Fruit fly (Drosophila melanogaster) whole organism, embryonic: Measurements from ENCODE around the gene dre4.

Experiments
- Adf1 ChIP-seq: fragments of 200-800 bp; sonication (Bioruptor generic); IDR thresholded peaks from 2 replicates; pipeline ENCODE4 v1.3.6; 2022; ENCODE audit warnings: missing biosample characterization, missing genetic modification characterization
- Atf-2 ChIP-seq: fragments of 200-800 bp; sonication (Bioruptor generic); optimal IDR thresholded peaks from 2 replicates; lab custom pipeline; 2016; ENCODE audit warnings: missing biosample characterization, missing genetic modification characterization
- BtbVII ChIP-seq: fragments of 200-800 bp; sonication (Bioruptor generic); optimal IDR thresholded peaks from 3 replicates; lab custom pipeline; 2017; ENCODE audit warnings: missing biosample characterization, mild to moderate bottlenecking, missing genetic modification characterization
- CG10321 ChIP-seq: fragments of 200-800 bp; sonication (Bioruptor generic); IDR thresholded peaks from 2 replicates; pipeline ENCODE4 v1.3.6; 2022; ENCODE audit warnings: missing biosample characterization, missing genetic modification characterization
- CG12155 ChIP-seq: fragments of 200-800 bp; sonication (Bioruptor generic); optimal IDR thresholded peaks from 3 replicates; lab custom pipeline; 2016; ENCODE audit warnings: missing biosample characterization, missing genetic modification characterization
- CG12744 ChIP-seq: fragments of 200-800 bp; sonication (Bioruptor generic); optimal IDR thresholded peaks from 2 replicates; lab custom pipeline; 2016; ENCODE audit warnings: missing biosample characterization, missing genetic modification characterization
- CG12769 ChIP-seq: fragments of 200-800 bp; sonication (Bioruptor generic); optimal IDR thresholded peaks from 2 replicates; lab custom pipeline; 2019; ENCODE audit warnings: missing biosample characterization, mild to moderate bottlenecking, missing genetic modification characterization, moderate library complexity
- CG13287 ChIP-seq: fragments of 200-800 bp; sonication (Bioruptor generic); IDR thresholded peaks from 2 replicates; pipeline ENCODE4 v1.3.6; 2022; ENCODE audit warnings: missing biosample characterization, missing genetic modification characterization; ENCODE audit not compliant: partially characterized antibody
- CG13424 ChIP-seq: fragments of 200-800 bp; sonication (Bioruptor generic); optimal IDR thresholded peaks from 2 replicates; lab custom pipeline; 2019; ENCODE audit warnings: missing biosample characterization, mild to moderate bottlenecking, missing genetic modification characterization, moderate library complexity
- CG1529 ChIP-seq: fragments of 200-800 bp; sonication (Bioruptor generic); optimal IDR thresholded peaks from 3 replicates; lab custom pipeline; 2018; ENCODE audit warnings: missing biosample characterization, missing genetic modification characterization
- CG17186 ChIP-seq: fragments of 200-800 bp; sonication (Bioruptor generic); optimal IDR thresholded peaks from 3 replicates; lab custom pipeline; 2017; ENCODE audit warnings: missing biosample characterization, missing genetic modification reagents, missing genetic modification characterization
- CG17361 ChIP-seq: fragments of 200-800 bp; sonication (Bioruptor generic); IDR thresholded peaks from 3 replicates; pipeline ENCODE4 v1.3.6; 2022; ENCODE audit warnings: missing biosample characterization, missing genetic modification characterization
- CG17568 ChIP-seq: fragments of 200-800 bp; sonication (Bioruptor generic); optimal IDR thresholded peaks from 2 replicates; lab custom pipeline; 2018; ENCODE audit warnings: missing biosample characterization, mild to moderate bottlenecking, missing genetic modification characterization, moderate library complexity
- CG17802 ChIP-seq: fragments of 200-800 bp; sonication (Bioruptor generic); optimal IDR thresholded peaks from 2 replicates; lab custom pipeline; 2018; ENCODE audit warnings: missing biosample characterization, mild to moderate bottlenecking, missing genetic modification characterization, moderate library complexity
- CG18764 ChIP-seq: fragments of 200-800 bp; sonication (Bioruptor generic); optimal IDR thresholded peaks from 3 replicates; lab custom pipeline; 2016; ENCODE audit warnings: missing biosample characterization, missing genetic modification characterization
- CG6854 ChIP-seq: fragments of 200-800 bp; sonication (Bioruptor generic); optimal IDR thresholded peaks from 3 replicates; lab custom pipeline; 2017; ENCODE audit warnings: missing biosample characterization, mild to moderate bottlenecking, missing genetic modification characterization
- CG9797 ChIP-seq: fragments of 200-800 bp; sonication (Bioruptor generic); optimal IDR thresholded peaks from 3 replicates; lab custom pipeline; 2018; ENCODE audit warnings: missing biosample characterization, mild to moderate bottlenecking, missing genetic modification characterization
- Fer3 ChIP-seq: fragments of 200-800 bp; sonication (Bioruptor generic); optimal IDR thresholded peaks from 2 replicates; lab custom pipeline; 2018; ENCODE audit warnings: missing biosample characterization, mild to moderate bottlenecking, missing genetic modification characterization, moderate library complexity
- HmgZ ChIP-seq: fragments of 200-800 bp; sonication (Bioruptor generic); optimal IDR thresholded peaks from 2 replicates; lab custom pipeline; 2018; ENCODE audit warnings: missing biosample characterization, mild to moderate bottlenecking, missing genetic modification characterization
- Hmr ChIP-seq: fragments of 200-800 bp; sonication (Bioruptor generic); optimal IDR thresholded peaks from 3 replicates; lab custom pipeline; 2017; ENCODE audit warnings: mild to moderate bottlenecking, missing biosample characterization, missing genetic modification reagents, missing genetic modification characterization
- Hr51 ChIP-seq, 2 experiments: fragments of 200-800 bp; sonication (Bioruptor generic); optimal IDR thresholded peaks; 2 replicates in 1 of 2; 3 replicates in 1 of 2; lab custom pipeline; 2016 to 2018; ENCODE audit warnings: missing biosample characterization in 2 of 2, missing genetic modification characterization in 2 of 2, mild to moderate bottlenecking in 1 of 2, moderate library complexity in 1 of 2
- Lim3 ChIP-seq: fragments of 200-800 bp; sonication (Bioruptor generic); IDR thresholded peaks from 2 replicates; pipeline ENCODE4 v1.3.6; 2022; ENCODE audit warnings: missing biosample characterization, missing genetic modification characterization
- NC2α ChIP-seq: fragments of 200-800 bp; sonication (Bioruptor generic); optimal IDR thresholded peaks from 2 replicates; lab custom pipeline; 2016; ENCODE audit warnings: missing biosample characterization, missing genetic modification characterization
- Sry-β ChIP-seq: fragments of 200-800 bp; sonication (Bioruptor generic); optimal IDR thresholded peaks from 2 replicates; lab custom pipeline; 2018; ENCODE audit warnings: missing biosample characterization, mild to moderate bottlenecking, missing genetic modification characterization, moderate library complexity
- Ssrp ChIP-seq: fragments of 200-800 bp; sonication (Bioruptor generic); optimal IDR thresholded peaks from 2 replicates; lab custom pipeline; 2018; ENCODE audit warnings: missing biosample characterization, mild to moderate bottlenecking, missing genetic modification characterization, moderate library complexity
- TFAM ChIP-seq: fragments of 200-800 bp; sonication (Bioruptor generic); optimal IDR thresholded peaks from 2 replicates; lab custom pipeline; 2017; ENCODE audit warnings: missing biosample characterization, missing genetic modification characterization, inconsistent platforms
- abd-A ChIP-seq: fragments of 200-800 bp; sonication (Bioruptor generic); optimal IDR thresholded peaks from 3 replicates; lab custom pipeline; 2019; ENCODE audit warnings: missing biosample characterization, mild to moderate bottlenecking, missing genetic modification characterization, moderate library complexity
- al ChIP-seq: fragments of 200-800 bp; sonication (Bioruptor generic); IDR thresholded peaks from 2 replicates; pipeline ENCODE4 v1.3.6; 2022; ENCODE audit warnings: missing biosample characterization, missing genetic modification characterization
- bbx ChIP-seq: fragments of 200-800 bp; sonication (Bioruptor generic); IDR thresholded peaks from 2 replicates; pipeline ENCODE4 v1.3.6; 2022; ENCODE audit warnings: missing biosample characterization, missing genetic modification characterization; ENCODE audit not compliant: partially characterized antibody
- br ChIP-seq: fragments of >200 bp; optimal IDR thresholded peaks from 2 replicates; lab custom pipeline; 2017
- caup ChIP-seq: fragments of 200-800 bp; sonication (Bioruptor generic); optimal IDR thresholded peaks from 3 replicates; lab custom pipeline; 2017; ENCODE audit warnings: missing biosample characterization, mild to moderate bottlenecking, missing genetic modification characterization, moderate library complexity; ENCODE audit not compliant: severe bottlenecking
- chif ChIP-seq, 2 experiments: fragments of 200-800 bp; sonication (Bioruptor generic); optimal IDR thresholded peaks; 3 replicates each; lab custom pipeline; 2016; ENCODE audit warnings: missing biosample characterization in 2 of 2, missing genetic modification characterization in 2 of 2
- dysf ChIP-seq: fragments of 200-800 bp; sonication (Bioruptor generic); IDR thresholded peaks from 3 replicates; pipeline ENCODE4 v1.3.6; 2022; ENCODE audit warnings: missing biosample characterization, missing genetic modification characterization
- esg ChIP-seq: fragments of 200-800 bp; sonication (Bioruptor generic); conservative IDR thresholded peaks from 2 replicates; pipeline ENCODE4 v1.3.6; 2022; ENCODE audit warnings: missing biosample characterization, missing genetic modification characterization
- grn ChIP-seq: fragments of 200-800 bp; sonication (Bioruptor generic); optimal IDR thresholded peaks from 3 replicates; lab custom pipeline; 2017; ENCODE audit warnings: missing biosample characterization, missing genetic modification characterization
- gro ChIP-seq: fragments of 200-800 bp; sonication (Bioruptor generic); optimal IDR thresholded peaks from 2 replicates; lab custom pipeline; 2016; ENCODE audit warnings: missing biosample characterization, missing genetic modification characterization
- gsb-n ChIP-seq: fragments of 200-800 bp; sonication (Bioruptor generic); optimal IDR thresholded peaks from 3 replicates; lab custom pipeline; 2018; ENCODE audit warnings: missing biosample characterization, mild to moderate bottlenecking, missing genetic modification characterization
- ham ChIP-seq: fragments of 200-800 bp; sonication (Bioruptor generic); IDR thresholded peaks from 2 replicates; pipeline ENCODE4 v1.3.6; 2022; ENCODE audit warnings: missing biosample characterization, missing genetic modification characterization
- hbn ChIP-seq: fragments of 200-800 bp; sonication (Bioruptor generic); IDR thresholded peaks from 2 replicates; pipeline ENCODE4 v1.3.6; 2022; ENCODE audit warnings: missing biosample characterization, missing genetic modification characterization; ENCODE audit not compliant: partially characterized antibody
- jumu ChIP-seq: fragments of 200-800 bp; sonication (Bioruptor generic); optimal IDR thresholded peaks from 3 replicates; lab custom pipeline; 2016; ENCODE audit warnings: missing biosample characterization, missing genetic modification characterization
- lbe ChIP-seq: fragments of 200-800 bp; sonication (Bioruptor generic); optimal IDR thresholded peaks from 2 replicates; lab custom pipeline; 2016; ENCODE audit warnings: missing biosample characterization, mild to moderate bottlenecking, missing genetic modification characterization
- prd ChIP-seq, 3 experiments: fragments of >200 bp in 2 of 3; fragments of 200-800 bp in 1 of 3; sonication (Bioruptor generic) in 1 of 3; optimal IDR thresholded peaks in 2 of 3; IDR thresholded peaks in 1 of 3; 2 replicates in 2 of 3; 3 replicates in 1 of 3; pipeline versions ENCODE4 v1.3.6 to Lab custom; 2017 to 2022; ENCODE audit warnings: missing biosample characterization in 1 of 3, missing genetic modification characterization in 1 of 3
- psq ChIP-seq: fragments of 200-800 bp; sonication (Bioruptor generic); optimal IDR thresholded peaks from 2 replicates; lab custom pipeline; 2017; ENCODE audit warnings: missing biosample characterization, missing genetic modification characterization
- repo ChIP-seq: fragments of 200-800 bp; sonication (Bioruptor generic); optimal IDR thresholded peaks from 2 replicates; lab custom pipeline; 2016; ENCODE audit warnings: missing biosample characterization, missing genetic modification characterization
- sim ChIP-seq: fragments of 200-800 bp; sonication (Bioruptor generic); IDR thresholded peaks from 2 replicates; pipeline ENCODE4 v1.3.6; 2022; ENCODE audit warnings: missing biosample characterization, missing genetic modification characterization
- slou ChIP-seq: fragments of 200-800 bp; sonication (Bioruptor generic); optimal IDR thresholded peaks from 3 replicates; lab custom pipeline; 2016; ENCODE audit warnings: missing biosample characterization, missing genetic modification characterization
- so ChIP-seq: fragments of 200-800 bp; sonication (Bioruptor generic); IDR thresholded peaks from 3 replicates; pipeline ENCODE4 v1.3.6; 2022; ENCODE audit warnings: missing biosample characterization, missing genetic modification characterization
- unc-4 ChIP-seq: fragments of 200-800 bp; sonication (Bioruptor generic); IDR thresholded peaks from 2 replicates; pipeline ENCODE4 v1.3.6; 2022; ENCODE audit warnings: missing biosample characterization, missing genetic modification characterization; ENCODE audit not compliant: partially characterized antibody
- vnd ChIP-seq: fragments of 200-800 bp; sonication (Bioruptor generic); IDR thresholded peaks from 3 replicates; pipeline ENCODE4 v1.3.6; 2022; ENCODE audit warnings: missing biosample characterization, missing genetic modification characterization; ENCODE audit not compliant: partially characterized antibody

The dre4 gene

dm6 chr3L:1882868-1883554 lies 6.9 kb upstream of the dre4 start, which contains the start of gene CG13937 (continued):
- 0 out of 2 replicates have a peak, but pooled peaks have one; percentile 18 for TF ChIP-seq unc-4
- no peak for TF ChIP-seq dysf
- TF ChIP-seq jumu (GFP tag; lab: Kevin White, UChicago): no peak
- TF ChIP-seq gro (GFP tag; lab: Kevin White, UChicago): peak; percentile 13
- TF ChIP-seq Hmr: no peak
- TF ChIP-seq gsb-n (tag; lab: Kevin White, UChicago): no peak
- no peak for TF ChIP-seq slou (GFP tag; lab: Kevin White, UChicago)
- no peak for TF ChIP-seq Atf-2 (GFP tag; lab: Kevin White, UChicago)
- TF ChIP-seq CG10321 (GFP tag; lab: Robert Waterston, UW): no peak
- TF ChIP-seq CG17361 (GFP tag; lab: Robert Waterston, UW): no peak
- TF ChIP-seq Ssrp (tag; lab: Kevin White, UChicago): no peak
- no peak for TF ChIP-seq grn (GFP tag; lab: Kevin White, UChicago)
- TF ChIP-seq prd (optimal IDR thresholded peaks at IDR 0.05; lab: Kevin White, UChicago): no peak
- no peak for TF ChIP-seq prd (GFP tag; IDR thresholded peaks at IDR 0.05; lab: Robert Waterston, UW)
- TF ChIP-seq psq (GFP tag; lab: Kevin White, UChicago): no peak
- TF ChIP-seq CG17568: no peak
- no peak for TF ChIP-seq CG18764 (GFP tag; lab: Kevin White, UChicago)
- no peak for TF ChIP-seq CG17802 (tag; lab: Kevin White, UChicago)
- TF ChIP-seq hbn (GFP tag; lab: Robert Waterston, UW): 0 out of 2 replicates have a peak, but pooled peaks have one; percentile 32
- TF ChIP-seq lbe: no peak
- no peak for TF ChIP-seq CG9797
- no peak for TF ChIP-seq caup
- peak; percentile 95 for TF ChIP-seq Adf1 (GFP tag; lab: Robert Waterston, UW)
- TF ChIP-seq so: no peak
- TF ChIP-seq abd-A (tag; lab: Kevin White, UChicago): peak; percentile 80
- TF ChIP-seq chif (GFP tag; optimal IDR thresholded peaks at IDR 0.05; lab: Kevin White, UChicago): no peak
- TF ChIP-seq ham (GFP tag; lab: Robert Waterston, UW): no peak
- TF ChIP-seq CG12744 (GFP tag; lab: Kevin White, UChicago): no peak
- no peak for TF ChIP-seq CG12769 (tag; lab: Kevin White, UChicago)
- no peak for TF ChIP-seq al (GFP tag; lab: Robert Waterston, UW)
- no peak for TF ChIP-seq Lim3 (GFP tag; lab: Robert Waterston, UW)
- no peak for TF ChIP-seq vnd
- no peak for TF ChIP-seq CG13424 (tag; lab: Kevin White, UChicago)
- no peak for TF ChIP-seq CG1529 (GFP tag; lab: Kevin White, UChicago)
- no peak for TF ChIP-seq NC2α (GFP tag; lab: Kevin White, UChicago)
- no peak for TF ChIP-seq CG12155 (GFP tag; lab: Kevin White, UChicago)
- no peak for TF ChIP-seq TFAM (GFP tag; lab: Kevin White, UChicago)
- no peak for TF ChIP-seq CG17186 (GFP tag; lab: Kevin White, UChicago)
- no peak for TF ChIP-seq Sry-β (GFP tag; lab: Kevin White, UChicago)
- no peak for TF ChIP-seq Fer3
- no peak for TF ChIP-seq esg (GFP tag; lab: Robert Waterston, UW)
- TF ChIP-seq HmgZ (tag; lab: Kevin White, UChicago): no peak
- TF ChIP-seq repo (GFP tag; lab: Kevin White, UChicago): no peak
- TF ChIP-seq BtbVII (GFP tag; lab: Kevin White, UChicago): peak; percentile 25
- no peak for TF ChIP-seq sim (GFP tag; lab: Robert Waterston, UW)
- no peak for TF ChIP-seq CG6854 (GFP tag; lab: Kevin White, UChicago)
- no peak for TF ChIP-seq br (lab: Kevin White, UChicago)
- peak; percentile 35; the same call in 1 of the 2 replicates for TF ChIP-seq CG13287 (GFP tag; lab: Robert Waterston, UW)
- TF ChIP-seq bbx: no peak
- peak in 1 of 2 experiments; percentile 81 for TF ChIP-seq Hr51 (GFP tag; optimal IDR thresholded peaks at IDR 0.05; lab: Kevin White, UChicago)
